Worm (Caenorhabditis elegans) whole organism, young adult: ENCODE measurements around the gene F15D4.6.

Source experiments
- B0035.1 ChIP-seq: sonication (generic microtip); optimal IDR thresholded peaks from 2 replicates; lab custom pipeline; 2016; ENCODE audit warnings: missing genetic modification characterization, mild to moderate bottlenecking, missing compliant biosample characterization, missing genotype, missing genetic modification reagents
- cebp-1 ChIP-seq, 2 experiments: fragments of 200-800 bp in 1 of 2; sonication (Bioruptor generic) in 1 of 2; sonication (generic microtip) in 1 of 2; IDR thresholded peaks in 1 of 2; optimal IDR thresholded peaks in 1 of 2; 2 replicates each; pipeline versions ENCODE4 v1.3.6 to Lab custom; 2017 to 2022; ENCODE audit warnings: missing compliant biosample characterization in 2 of 2, missing genetic modification characterization in 2 of 2, mild to moderate bottlenecking in 1 of 2, missing genetic modification reagents in 1 of 2, moderate library complexity in 1 of 2
- egl-18 ChIP-seq: fragments of 200-800 bp; sonication (Bioruptor generic); IDR thresholded peaks from 2 replicates; pipeline ENCODE4 v1.3.6; 2022; ENCODE audit warnings: missing genetic modification reagents, missing genetic modification characterization, missing compliant biosample characterization
- nfya-2 ChIP-seq: fragments of 200-800 bp; sonication (Bioruptor generic); IDR thresholded peaks from 2 replicates; pipeline ENCODE4 v1.3.6; 2022; ENCODE audit warnings: missing genetic modification reagents, missing genetic modification characterization, missing compliant biosample characterization
- nfyb-1 ChIP-seq: fragments of 200-800 bp; sonication (Bioruptor generic); IDR thresholded peaks from 2 replicates; pipeline ENCODE4 v1.3.6; 2022; ENCODE audit warnings: missing genetic modification reagents, missing genetic modification characterization, missing compliant biosample characterization
- nhr-120 ChIP-seq: fragments of 200-800 bp; sonication (Bioruptor generic); IDR thresholded peaks from 2 replicates; pipeline ENCODE4 v1.3.6; 2022; ENCODE audit warnings: missing genetic modification characterization, missing compliant biosample characterization
- nhr-80 ChIP-seq: sonication (generic microtip); optimal IDR thresholded peaks from 2 replicates; lab custom pipeline; 2016; ENCODE audit warnings: missing genetic modification characterization, missing compliant biosample characterization
- nhr-90 ChIP-seq: sonication (generic microtip); optimal IDR thresholded peaks from 2 replicates; lab custom pipeline; 2016; ENCODE audit warnings: missing genotype, mild to moderate bottlenecking, missing genetic modification characterization, missing compliant biosample characterization
- snpc-4 ChIP-seq, 5 experiments: fragments of 150-350 bp in 1 of 5; sonication (generic microtip) in 4 of 5; optimal IDR thresholded peaks; 2 replicates each; lab custom pipeline; 2014 to 2018; ENCODE audit warnings: missing genetic modification characterization in 5 of 5, missing biosample characterization in 3 of 5, antibody characterized with exemption in 2 of 5, mild to moderate bottlenecking in 2 of 5, missing compliant biosample characterization in 2 of 5, missing genotype in 2 of 5, moderate library complexity in 2 of 5, missing genetic modification reagents in 1 of 5
- tbp1 ChIP-seq: fragments of 200-800 bp; sonication (Bioruptor generic); optimal IDR thresholded peaks from 2 replicates; lab custom pipeline; 2018; ENCODE audit warnings: mild to moderate bottlenecking, missing genetic modification characterization, missing compliant biosample characterization
- ztf-22 ChIP-seq: fragments of 200-800 bp; sonication (Bioruptor generic); optimal IDR thresholded peaks from 2 replicates; lab custom pipeline; 2018; ENCODE audit warnings: mild to moderate bottlenecking, missing genetic modification characterization, moderate library complexity, missing compliant biosample characterization
- ztf-25 ChIP-seq: fragments of 200-800 bp; sonication (Bioruptor generic); IDR thresholded peaks from 2 replicates; pipeline ENCODE4 v1.3.6; 2022; ENCODE audit warnings: missing genetic modification reagents, missing genetic modification characterization, missing compliant biosample characterization

F15D4.6 gene

ce11 chrII:13298534-13298933 is 49.5 kb downstream of the F15D4.6 start (continued):
- peak; percentile 45 for TF ChIP-seq nhr-90

DNA sequence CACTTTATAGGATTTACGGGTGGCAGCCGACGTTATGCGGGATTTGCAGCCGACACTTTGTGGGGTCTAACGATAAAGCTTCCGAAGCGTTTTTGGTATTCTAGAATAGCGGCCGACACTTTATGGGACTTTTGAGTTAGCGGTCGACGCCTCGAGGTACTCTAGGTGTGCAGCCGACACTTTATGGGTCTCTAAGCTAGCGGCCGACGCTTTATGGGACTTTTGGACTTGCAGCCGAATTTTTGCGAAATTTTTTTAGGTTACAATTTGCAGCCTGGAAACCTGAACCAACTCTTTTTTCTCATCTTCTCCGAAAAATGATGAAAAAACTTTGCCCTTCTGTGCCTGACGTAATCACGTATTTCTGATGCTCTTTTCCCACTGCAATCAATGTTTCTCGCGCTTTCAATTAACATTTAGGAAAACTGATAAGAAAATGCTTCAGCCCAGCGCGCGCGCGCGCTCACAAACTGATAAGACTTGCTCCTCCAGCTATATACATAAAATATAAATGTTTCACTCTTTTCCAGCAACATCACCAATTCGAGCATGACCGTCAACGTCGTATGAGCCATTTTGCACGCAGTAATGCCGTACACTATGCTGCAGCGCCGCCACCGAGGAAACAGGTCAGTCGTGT is 50.3 kb downstream of the F15D4.6 start:
- TF ChIP-seq B0035.1 (no peak), egl-18 (GFP tag; lab: Robert Waterston, UW) (no peak), ztf-22 (peak; percentile 97), tbp1 (GFP tag; lab: Kevin White, UChicago) (peak; percentile 10), nhr-120 (GFP tag; lab: Robert Waterston, UW) (0 out of 2 replicates have a peak, but pooled peaks have one; percentile 23), cebp-1 (GFP tag; IDR thresholded peaks at IDR 0.05; lab: Robert Waterston, UW) (no peak), cebp-1 (tag; optimal IDR thresholded peaks at IDR 0.05; lab: Kevin White, UChicago) (peak; percentile 20), nfyb-1 (GFP tag; lab: Robert Waterston, UW) (no peak), nhr-80 (tag; lab: Kevin White, UChicago) (peak; percentile 90), nfya-2 (GFP tag; lab: Robert Waterston, UW) (no peak), snpc-4 (GFP tag; optimal IDR thresholded peaks at IDR 0.05; lab: Kevin White, UChicago) (no peak), snpc-4 (tag; optimal IDR thresholded peaks at IDR 0.05; lab: Kevin White, UChicago) (peak in 1 of 4 experiments; percentile 31), ztf-25 (GFP tag; lab: Robert Waterston, UW) (no peak)
